Worm (Caenorhabditis elegans): Measurements from ENCODE around the gene bas-1.

bas-1 gene

DNA sequence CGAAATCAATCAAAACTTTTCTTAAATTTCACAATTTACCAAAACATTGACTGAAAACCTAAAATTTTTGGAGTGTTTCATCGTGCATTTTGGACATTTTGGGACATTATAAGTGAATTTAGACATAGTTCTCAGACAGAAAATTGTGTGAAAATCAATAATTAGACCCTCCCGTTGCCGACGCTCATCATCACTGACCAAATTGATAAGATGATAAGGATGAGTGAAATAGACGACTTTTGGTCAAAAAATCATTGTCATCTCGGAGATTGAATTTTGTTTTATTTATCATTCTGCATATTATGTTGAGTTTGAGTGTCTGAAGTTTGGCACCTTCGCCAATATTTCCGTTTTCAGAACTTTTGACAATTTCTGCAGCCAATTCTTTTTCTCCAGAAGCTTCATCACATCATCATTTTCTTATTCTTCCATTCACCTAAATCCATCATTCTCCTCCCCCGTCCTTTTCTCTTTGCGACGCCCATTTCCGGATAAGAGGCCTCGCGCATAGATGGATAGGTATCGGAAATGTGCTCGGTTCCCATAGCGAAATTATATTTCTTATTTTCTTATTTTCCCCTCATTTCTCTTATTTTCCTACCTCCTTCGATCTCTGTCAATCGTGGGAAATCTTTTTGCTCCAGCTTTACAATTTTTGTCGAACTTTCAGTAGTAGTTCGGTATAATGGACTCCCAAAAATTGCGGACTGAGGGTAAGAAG is at the start of gene bas-1:
Gene bas-1, plus strand, starts transcription at position 671 of the 721 bp plus-strand sequence.
- no peak for TF ChIP-seq unc-62 (GFP tag; optimal IDR thresholded peaks at IDR 0.05)

DNA sequence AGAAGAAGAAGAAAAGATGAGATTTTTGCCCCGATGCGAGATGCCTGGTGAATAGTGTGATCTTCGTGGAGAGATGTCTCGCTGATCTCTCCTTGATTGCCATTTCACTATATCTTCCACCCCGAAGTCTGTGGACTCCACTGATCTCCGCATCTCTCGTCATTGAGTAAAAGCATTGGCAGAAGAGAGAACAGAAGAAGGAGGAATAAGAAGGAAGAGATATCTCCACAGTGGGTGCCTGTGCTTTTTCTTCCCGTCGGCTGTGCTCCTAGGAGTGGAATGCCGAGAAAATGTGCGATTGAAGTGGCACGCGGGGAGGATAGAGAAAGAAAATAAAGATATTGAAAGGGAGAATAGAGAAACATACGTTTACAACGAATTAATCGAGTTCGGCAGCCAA is 48.4 kb upstream of the bas-1 start:
- no peak for TF ChIP-seq unc-62 (GFP tag; optimal IDR thresholded peaks at IDR 0.05)

DNA sequence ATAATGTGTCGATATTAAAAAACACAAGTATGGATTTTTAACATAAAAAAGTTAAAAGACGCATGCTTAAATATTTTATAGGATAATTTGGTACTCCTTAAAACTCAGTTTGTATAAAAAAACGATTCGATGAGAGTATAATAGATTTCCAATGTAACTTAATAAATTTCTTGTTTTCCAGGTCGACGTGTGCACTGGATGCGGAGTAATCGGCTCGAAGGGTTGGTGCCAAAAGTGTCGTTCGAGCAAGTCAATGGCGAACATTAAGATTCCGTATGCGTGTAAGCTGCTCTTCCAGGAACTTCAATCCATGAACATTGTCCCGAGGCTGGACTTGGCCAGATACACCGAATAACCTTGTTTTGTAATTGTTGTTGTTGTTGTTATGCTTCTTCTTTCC is 47.7 kb upstream of the bas-1 start:
- TF ChIP-seq unc-62 (GFP tag; optimal IDR thresholded peaks at IDR 0.05): no peak

DNA sequence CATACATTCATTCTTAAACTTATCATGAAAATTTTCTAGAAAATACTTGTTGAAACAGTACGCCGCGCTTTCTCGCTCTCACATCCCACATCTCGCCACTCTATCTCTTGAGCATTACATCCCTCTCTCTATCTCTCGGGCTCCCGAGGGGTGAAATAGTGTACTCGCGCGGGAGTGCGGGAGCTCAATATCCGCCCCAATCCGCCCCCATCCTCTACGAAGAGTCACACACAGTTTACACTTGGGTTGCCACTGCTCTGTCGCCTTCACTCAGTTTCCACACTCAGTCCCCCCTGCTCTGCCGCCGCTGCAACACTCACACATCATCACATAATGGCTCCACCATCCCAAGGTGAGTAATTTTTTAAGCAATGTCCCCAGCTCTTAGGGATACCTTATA is 47.3 kb upstream of the bas-1 start, which contains the start of gene mlc-3:
Gene mlc-3, plus strand, starts transcription at position 227 of the 400 bp plus-strand sequence.
- TF ChIP-seq unc-62 (GFP tag; optimal IDR thresholded peaks at IDR 0.05): no peak

DNA sequence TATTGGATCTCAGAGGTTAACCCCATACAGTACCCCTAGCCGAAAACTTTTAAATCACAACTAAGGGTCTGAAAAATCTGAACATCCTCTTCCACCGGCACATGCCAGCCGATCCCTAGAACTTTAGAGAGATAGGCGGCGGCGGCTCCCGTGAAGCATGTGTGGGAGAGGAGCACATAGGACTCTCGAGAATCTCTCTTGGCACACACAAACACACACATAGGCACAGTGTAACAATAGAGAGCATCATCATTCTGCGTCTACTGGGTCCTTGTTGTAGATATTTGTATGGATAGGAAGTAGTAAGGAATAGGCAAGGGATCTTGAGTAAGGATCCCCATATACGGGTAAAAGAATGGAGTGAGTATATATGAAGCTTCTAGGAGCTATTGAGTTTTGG is 46.4 kb upstream of the bas-1 start:
- no peak for TF ChIP-seq unc-62 (GFP tag; optimal IDR thresholded peaks at IDR 0.05)

DNA sequence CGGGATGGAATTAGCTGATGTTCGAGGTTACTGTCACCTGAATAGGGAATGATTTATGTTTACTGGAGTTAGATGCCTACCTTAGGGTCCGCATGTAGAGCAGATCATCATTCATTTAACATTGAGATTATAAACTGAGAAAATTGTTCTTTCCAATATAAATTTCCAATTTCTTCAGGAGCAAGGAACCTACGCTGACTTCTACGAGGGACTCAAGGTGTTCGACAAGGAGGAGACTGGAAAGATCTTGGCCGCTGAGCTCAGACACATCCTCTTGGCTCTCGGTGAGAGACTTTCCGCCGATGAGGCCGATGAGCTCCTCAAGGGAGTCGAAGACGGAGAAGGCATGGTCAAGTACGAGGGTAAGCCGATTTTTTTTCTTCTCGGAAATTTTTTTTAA is 45.6 kb upstream of the bas-1 start:
- TF ChIP-seq unc-62 (GFP tag; optimal IDR thresholded peaks at IDR 0.05): no peak

DNA sequence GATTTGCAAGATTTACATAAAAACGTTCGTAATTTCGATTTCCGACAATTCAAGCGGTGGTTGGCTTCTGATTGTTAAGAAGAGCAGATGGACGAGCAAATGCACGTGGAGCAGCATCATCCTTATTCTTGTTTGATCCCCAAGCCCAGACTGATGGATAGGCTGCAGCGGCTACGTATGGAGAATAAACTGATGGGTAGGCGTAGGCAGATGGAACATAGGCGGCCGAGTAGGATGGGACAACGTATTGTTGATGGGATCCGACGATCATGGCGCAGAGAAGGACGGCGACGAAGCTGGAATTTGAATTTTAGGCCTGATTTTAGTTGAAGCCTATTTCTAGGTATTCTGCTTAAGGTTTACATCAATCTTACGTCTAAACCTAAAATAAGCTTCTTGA is 43.8 kb upstream of the bas-1 start:
- TF ChIP-seq unc-62 (GFP tag; optimal IDR thresholded peaks at IDR 0.05): no peak

DNA sequence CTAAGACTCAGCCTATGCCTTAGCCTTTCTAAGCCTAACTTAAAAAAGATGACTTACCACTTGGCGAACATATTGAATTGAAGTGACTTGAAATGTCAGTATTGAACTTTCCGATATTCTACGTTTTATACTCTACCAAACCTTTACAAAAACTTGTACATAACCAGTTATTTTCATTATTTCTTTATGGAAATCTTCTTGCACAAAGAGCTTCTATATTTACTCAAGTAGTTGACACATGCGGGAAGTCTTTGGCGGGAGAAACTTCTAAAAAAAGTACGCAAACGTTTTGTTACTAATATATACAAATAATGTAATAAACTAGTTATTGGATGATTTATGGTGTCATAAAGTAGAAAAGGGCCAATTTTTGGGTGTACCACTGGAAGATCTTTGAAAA is 43.4 kb upstream of the bas-1 start, which contains the start of gene nspb-12:
Gene nspb-12, minus strand, starts transcription at position 101 of the 400 bp plus-strand sequence.
- no peak for TF ChIP-seq unc-62 (GFP tag; optimal IDR thresholded peaks at IDR 0.05)

DNA sequence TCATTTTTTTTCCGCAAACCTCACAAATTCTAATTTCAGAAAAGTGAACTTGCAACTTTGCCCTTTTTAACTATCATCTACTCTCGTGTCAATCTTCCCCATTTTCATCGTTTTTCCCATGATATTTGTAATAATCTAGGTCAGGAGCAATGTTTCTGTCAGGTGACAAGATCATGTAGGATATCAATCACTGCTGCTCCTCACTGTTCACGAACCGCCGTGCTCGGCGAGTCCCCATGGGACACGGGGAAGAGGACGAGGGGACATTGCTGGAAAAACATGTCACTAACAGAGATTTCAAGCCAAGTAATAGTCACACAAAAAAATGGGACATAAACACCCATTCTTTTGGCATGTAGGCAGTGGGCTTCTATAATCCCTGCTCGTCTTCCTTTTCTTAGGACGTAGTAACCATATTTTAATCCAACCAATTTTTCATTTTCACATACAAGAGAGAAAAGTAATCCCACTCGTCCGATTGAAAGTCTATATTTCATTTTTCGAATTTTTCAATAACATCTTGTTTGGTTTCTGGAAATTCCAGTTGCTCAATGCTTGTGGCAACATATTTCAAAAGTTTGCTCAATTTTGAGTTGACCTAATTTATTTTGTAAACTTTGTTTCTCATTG is 41.1 kb upstream of the bas-1 start:
- no peak for TF ChIP-seq unc-62 (GFP tag; optimal IDR thresholded peaks at IDR 0.05)

DNA sequence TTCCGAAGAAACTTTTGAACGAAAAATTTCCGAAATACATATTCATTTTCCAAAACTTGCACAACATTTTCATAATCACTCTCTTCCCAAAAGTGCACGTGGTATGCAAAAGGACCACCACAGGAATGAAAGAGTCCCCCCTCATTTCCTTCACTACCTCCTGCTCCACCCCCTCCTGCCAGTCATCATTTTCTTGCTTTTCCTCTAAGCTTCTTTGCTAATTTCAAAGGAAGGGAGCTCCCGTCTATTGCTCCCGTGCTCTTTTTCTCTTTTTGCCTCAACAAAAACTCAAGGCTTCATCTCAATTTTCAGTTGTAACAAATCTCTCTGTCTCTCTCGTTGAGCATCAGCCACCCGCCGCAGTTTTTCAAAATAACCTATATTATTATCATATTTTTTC is 39.3 kb upstream of the bas-1 start:
- TF ChIP-seq unc-62 (GFP tag; optimal IDR thresholded peaks at IDR 0.05): no peak

DNA sequence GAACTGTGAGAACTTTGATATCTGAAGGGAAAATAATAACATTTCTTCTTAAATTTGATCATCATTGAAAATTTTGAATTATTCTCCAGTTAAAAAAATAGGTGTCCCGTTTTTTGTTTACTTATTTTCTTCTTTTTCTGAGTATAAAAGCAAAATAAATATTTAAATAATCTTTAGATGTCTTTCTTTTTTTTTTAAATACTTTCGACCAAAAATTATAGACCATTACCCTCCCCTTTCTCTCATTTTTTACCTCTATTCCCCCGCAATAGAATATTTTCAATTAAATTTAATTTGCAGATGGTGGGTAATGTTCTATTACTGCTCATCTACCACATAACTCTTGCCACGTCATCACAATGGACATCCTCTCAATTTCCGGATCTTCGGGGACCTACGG is 38.4 kb upstream of the bas-1 start, which contains the start of gene molo-1:
Gene molo-1, plus strand, starts transcription at position 301 of the 400 bp plus-strand sequence.
- no peak for TF ChIP-seq unc-62 (GFP tag; optimal IDR thresholded peaks at IDR 0.05)

DNA sequence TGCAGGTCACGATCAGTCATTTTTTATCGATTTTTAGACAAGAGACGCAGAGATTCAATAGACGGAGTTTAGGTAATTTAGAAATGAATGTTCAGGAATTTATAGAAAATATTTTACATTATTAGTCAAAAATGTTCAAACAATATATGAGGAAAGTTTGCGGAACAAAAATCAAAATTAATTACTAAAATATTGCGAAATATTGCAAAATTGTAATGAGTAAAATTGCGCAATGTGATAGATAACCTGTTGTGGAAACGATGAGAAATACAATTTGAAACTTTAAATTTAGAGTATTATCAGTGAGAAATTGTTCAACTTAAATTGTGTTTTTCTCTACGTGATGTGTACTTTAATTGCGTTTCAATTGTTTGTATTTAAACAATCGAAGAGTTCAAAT is 31.0 kb upstream of the bas-1 start, which contains the start of gene F56D2.5:
Gene F56D2.5, minus strand, starts transcription at position 371 of the 400 bp plus-strand sequence.
- no peak for TF ChIP-seq unc-62 (GFP tag; optimal IDR thresholded peaks at IDR 0.05)

DNA sequence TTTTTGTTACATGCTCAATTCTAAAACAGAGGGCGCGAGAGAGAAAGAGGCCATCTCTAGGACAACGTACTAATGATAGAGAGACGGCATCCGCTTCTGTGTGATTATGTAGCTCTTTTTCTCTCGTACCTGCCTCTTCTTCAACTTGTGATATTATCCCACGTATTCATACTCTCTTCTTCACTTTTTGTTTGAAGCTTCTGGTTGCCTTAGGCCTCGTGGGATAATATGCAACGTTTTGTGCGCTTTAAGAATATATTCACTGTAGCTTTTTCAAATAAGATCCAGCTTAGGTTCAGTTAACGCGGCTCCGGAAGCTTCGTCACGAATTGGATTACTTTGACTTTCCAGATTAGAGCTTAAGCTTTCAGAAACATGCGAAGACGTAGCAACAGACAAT is 29.3 kb upstream of the bas-1 start, which contains the start of the genes F56D2.8 and uev-2:
Gene F56D2.8, minus strand, starts transcription at position 101 of the 400 bp plus-strand sequence.
Gene uev-2, plus strand, starts transcription at position 360 of the 400 bp plus-strand sequence.
- TF ChIP-seq unc-62 (GFP tag; optimal IDR thresholded peaks at IDR 0.05): no peak

DNA sequence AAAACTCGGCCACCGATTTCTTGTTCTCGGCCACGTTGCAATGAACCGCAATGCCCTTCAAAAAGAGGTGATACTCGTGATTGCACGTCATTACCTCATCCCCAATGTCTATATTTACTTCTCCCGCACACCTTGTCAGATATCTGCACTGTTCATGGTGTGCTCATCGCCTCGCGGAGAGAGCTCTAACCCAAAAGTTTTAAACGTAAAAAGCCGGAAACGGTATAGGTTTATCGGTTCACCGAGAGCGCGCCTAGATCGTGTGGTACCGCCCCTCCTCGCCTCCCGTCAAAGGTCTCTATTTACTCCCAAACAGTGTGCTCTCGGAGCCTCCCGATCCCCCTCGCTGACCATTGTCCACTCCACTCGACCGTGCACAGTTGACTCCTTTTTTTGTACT is 27.4 kb upstream of the bas-1 start, which contains the start of gene F56D2.3:
Gene F56D2.3, plus strand, starts transcription at position 301 of the 400 bp plus-strand sequence.
- TF ChIP-seq unc-62 (GFP tag; optimal IDR thresholded peaks at IDR 0.05): no peak

DNA sequence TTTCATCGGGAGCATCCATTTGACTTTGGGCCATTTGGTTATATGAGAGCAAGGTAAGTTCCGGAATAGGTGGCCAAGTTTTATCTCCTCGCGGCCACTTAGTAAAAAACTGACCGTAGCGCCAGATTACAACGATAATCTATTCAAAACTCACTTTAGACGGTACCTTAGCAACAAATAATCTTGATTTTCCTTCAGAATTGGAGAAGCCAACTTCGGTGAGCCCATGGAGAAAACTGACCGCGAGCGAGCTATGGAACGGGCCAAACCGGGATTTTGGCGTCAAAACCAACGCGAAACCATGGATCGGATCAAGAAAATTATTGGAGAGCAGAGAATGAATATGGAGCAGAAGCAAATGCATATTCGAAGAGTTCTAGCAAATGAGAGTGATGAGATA is 26.4 kb upstream of the bas-1 start:
- no peak for TF ChIP-seq unc-62 (GFP tag; optimal IDR thresholded peaks at IDR 0.05)

DNA sequence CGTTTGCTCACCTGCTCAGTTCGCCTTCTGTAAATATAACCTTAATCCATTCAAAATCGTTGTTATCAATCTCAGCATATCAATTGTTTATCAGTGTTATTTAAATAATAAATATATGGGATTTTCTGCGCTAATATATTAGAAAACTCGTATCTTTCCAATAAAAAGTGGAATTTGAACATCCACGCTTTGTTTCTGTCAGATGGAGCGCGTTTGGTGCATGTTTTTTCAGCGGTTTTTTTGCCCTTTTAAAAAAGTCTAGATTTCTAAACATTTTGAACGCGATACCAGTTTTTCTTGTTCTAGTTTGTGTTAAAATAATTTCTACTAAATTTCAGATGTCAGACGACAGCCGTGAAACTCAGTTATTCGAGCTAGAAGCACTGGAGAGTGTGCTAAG is 25.1 kb upstream of the bas-1 start, which contains the start of gene F56D2.2:
Gene F56D2.2, plus strand, starts transcription at position 339 of the 400 bp plus-strand sequence.
- no peak for TF ChIP-seq unc-62 (GFP tag; optimal IDR thresholded peaks at IDR 0.05)

DNA sequence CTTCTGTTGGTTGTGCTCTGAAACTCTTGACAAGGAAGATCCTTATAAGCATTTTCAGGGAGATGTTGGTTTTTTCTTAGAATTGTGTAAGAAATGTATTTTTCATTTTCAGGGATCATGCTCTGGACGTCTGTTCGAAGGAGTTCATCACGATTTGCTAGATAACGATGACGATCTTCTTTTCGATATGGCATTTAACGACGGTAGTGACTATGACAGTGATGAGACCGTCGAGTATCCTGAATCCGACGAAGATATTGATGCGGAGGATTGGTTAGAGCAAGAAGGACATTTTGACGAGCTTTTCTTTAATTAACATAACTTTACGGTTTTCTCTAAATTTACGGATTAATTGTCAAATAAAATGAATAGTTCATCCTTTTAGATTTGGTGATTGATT is 23.3 kb upstream of the bas-1 start:
- no peak for TF ChIP-seq unc-62 (GFP tag; optimal IDR thresholded peaks at IDR 0.05)

All from whole organism, dauer.